Fruit fly (Drosophila melanogaster): Measurements from ENCODE around the gene CG13308.

DNA sequence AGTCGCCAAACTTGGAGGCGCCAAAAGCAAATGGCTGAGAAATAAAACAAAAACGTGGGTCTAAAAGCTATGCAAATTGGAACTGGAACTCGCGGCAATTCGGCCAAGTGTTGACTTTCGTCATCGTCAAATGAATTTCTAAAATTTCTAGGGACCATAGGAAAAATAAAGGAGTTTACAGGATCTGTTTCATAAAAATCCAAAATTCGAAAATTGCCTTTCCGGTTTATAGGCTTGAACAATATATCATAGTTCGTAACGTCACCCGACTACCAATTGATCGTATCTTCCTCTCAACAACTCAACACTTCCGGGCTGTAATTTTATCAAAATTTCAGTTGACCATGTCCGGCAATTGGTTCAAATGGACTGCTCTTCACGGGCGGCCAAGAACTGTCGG lies 27.8 kb downstream of the CG13308 start, which contains the start of gene CG32026:
- no peak for TF ChIP-seq CG4496 (GFP tag; IDR thresholded peaks at IDR 0.05)
- TF ChIP-seq CG15710 (tag; optimal IDR thresholded peaks at IDR 0.05) = no peak
- no peak for TF ChIP-seq CG10348 (GFP tag; IDR thresholded peaks at IDR 0.05)
- TF ChIP-seq Ets98B (GFP tag; IDR thresholded peaks at IDR 0.05) = no peak
- TF ChIP-seq CG34367 (tag; optimal IDR thresholded peaks at IDR 0.05) = no peak
- no peak for TF ChIP-seq Pif1A (GFP tag; optimal IDR thresholded peaks at IDR 0.05)
- TF ChIP-seq CG12605 (GFP tag; IDR thresholded peaks at IDR 0.05) = no peak
- no peak for TF ChIP-seq fd96Ca (GFP tag; IDR thresholded peaks at IDR 0.05)
- TF ChIP-seq CG8159 (tag; optimal IDR thresholded peaks at IDR 0.05) = no peak
- no peak for TF ChIP-seq EcR (GFP tag; optimal IDR thresholded peaks at IDR 0.05)
- TF ChIP-seq CG32121 (GFP tag; IDR thresholded peaks at IDR 0.05) = no peak
- TF ChIP-seq rn (GFP tag; IDR thresholded peaks at IDR 0.05) = no peak
- TF ChIP-seq CG8301 (tag; optimal IDR thresholded peaks at IDR 0.05) = no peak

All from whole organism, pupa.